Worm (Caenorhabditis elegans) whole organism, L1 larva: Measurements from ENCODE around the gene T19H5.6.

ENCODE experiments used
- C16A3.4 ChIP-seq: fragments of 150-350 bp; optimal IDR thresholded peaks from 2 replicates; lab custom pipeline; 2014; ENCODE audit warnings: missing biosample characterization, missing genetic modification characterization
- alr-1 ChIP-seq: fragments of 200-800 bp; sonication (Bioruptor generic); optimal IDR thresholded peaks from 2 replicates; lab custom pipeline; 2018; ENCODE audit warnings: borderline replicate concordance, mild to moderate bottlenecking, missing genetic modification characterization, missing compliant biosample characterization
- aly-2 ChIP-seq: fragments of 150-350 bp; optimal IDR thresholded peaks from 2 replicates; lab custom pipeline; 2014; ENCODE audit warnings: missing biosample characterization, missing genetic modification characterization
- ama-1 ChIP-seq: fragments of 150-350 bp; optimal IDR thresholded peaks from 2 replicates; lab custom pipeline; 2014
- ceh-82 ChIP-seq, 3 experiments: fragments of 150-350 bp in 1 of 3; sonication (generic microtip) in 2 of 3; optimal IDR thresholded peaks; 2 replicates each; lab custom pipeline; 2014 to 2017; ENCODE audit warnings: missing biosample characterization in 3 of 3, missing genetic modification characterization in 3 of 3
- ceh-88 ChIP-seq: fragments of 200-800 bp; sonication (Bioruptor generic); IDR thresholded peaks from 2 replicates; pipeline ENCODE4 v1.3.6; 2022; ENCODE audit warnings: missing genetic modification characterization, missing compliant biosample characterization
- dpl-1 ChIP-seq, 3 experiments: fragments of 150-350 bp in 2 of 3; sonication (generic microtip) in 1 of 3; optimal IDR thresholded peaks; 2 replicates each; lab custom pipeline; 2014 to 2017; ENCODE audit warnings: missing biosample characterization in 3 of 3, missing genetic modification characterization in 3 of 3, missing genetic modification reagents in 3 of 3
- efl-1 ChIP-seq, 4 experiments: fragments of 150-350 bp; optimal IDR thresholded peaks in 3 of 4; peaks in 1 of 4; 1 replicate in 1 of 4; 2 replicates in 3 of 4; lab custom pipeline; 2014; ENCODE audit warnings: missing biosample characterization in 2 of 4, missing genetic modification characterization in 2 of 4, missing genetic modification reagents in 2 of 4
- efl-3 ChIP-seq: fragments of 200-800 bp; sonication (Bioruptor generic); optimal IDR thresholded peaks from 2 replicates; lab custom pipeline; 2018; ENCODE audit warnings: mild to moderate bottlenecking, missing genetic modification characterization, missing compliant biosample characterization
- elt-2 ChIP-seq: sonication (generic microtip); optimal IDR thresholded peaks from 2 replicates; lab custom pipeline; 2016; ENCODE audit warnings: missing genetic modification characterization, mild to moderate bottlenecking, inconsistent platforms, missing compliant biosample characterization, missing genetic modification reagents
- elt-3 ChIP-seq, 6 experiments: fragments of 150-350 bp in 1 of 6; sonication (generic microtip); optimal IDR thresholded peaks; 2 replicates each; lab custom pipeline; 2017 to 2018; ENCODE audit warnings: missing biosample characterization in 6 of 6, missing genetic modification characterization in 6 of 6, inconsistent platforms in 1 of 6
- ets-5 ChIP-seq: fragments of 200-800 bp; sonication (Bioruptor generic); IDR thresholded peaks from 2 replicates; pipeline ENCODE4 v1.3.6; 2022; ENCODE audit warnings: missing genetic modification characterization, missing compliant biosample characterization
- fkh-4 ChIP-seq: sonication (generic microtip); optimal IDR thresholded peaks from 2 replicates; lab custom pipeline; 2016; ENCODE audit warnings: missing compliant biosample characterization, missing genetic modification characterization, borderline replicate concordance
- fkh-8 ChIP-seq: sonication (generic microtip); optimal IDR thresholded peaks from 2 replicates; lab custom pipeline; 2016; ENCODE audit warnings: mild to moderate bottlenecking, missing genetic modification characterization, missing compliant biosample characterization
- fos-1 ChIP-seq: fragments of 150-350 bp; optimal IDR thresholded peaks from 2 replicates; lab custom pipeline; 2014; ENCODE audit warnings: missing biosample characterization, missing genetic modification characterization
- jun-1 ChIP-seq: fragments of 150-350 bp; optimal IDR thresholded peaks from 2 replicates; lab custom pipeline; 2014; ENCODE audit warnings: missing biosample characterization, missing genetic modification reagents, missing genetic modification characterization
- lin-14 ChIP-seq: fragments of 200-800 bp; sonication (Bioruptor generic); optimal IDR thresholded peaks from 2 replicates; lab custom pipeline; 2018; ENCODE audit warnings: mild to moderate bottlenecking, missing genetic modification characterization, moderate library complexity, missing compliant biosample characterization
- lin-35 ChIP-seq, 2 experiments: fragments of 150-350 bp; optimal IDR thresholded peaks; 2 replicates each; lab custom pipeline; 2014; ENCODE audit warnings: missing biosample characterization in 2 of 2, missing genetic modification characterization in 2 of 2, missing genetic modification reagents in 2 of 2
- lin-39 ChIP-seq: fragments of 150-350 bp; optimal IDR thresholded peaks from 2 replicates; lab custom pipeline; 2014; ENCODE audit warnings: missing biosample characterization, missing genetic modification reagents, missing genetic modification characterization
- lsy-2 ChIP-seq, 2 experiments: fragments of 150-350 bp; optimal IDR thresholded peaks; 2 replicates each; lab custom pipeline; 2014; ENCODE audit warnings: missing biosample characterization in 2 of 2, missing genetic modification characterization in 2 of 2
- mab-9 ChIP-seq: fragments of 200-800 bp; sonication (Bioruptor generic); IDR thresholded peaks from 2 replicates; pipeline ENCODE4 v1.3.6; 2022; ENCODE audit warnings: missing genetic modification reagents, missing genetic modification characterization, missing compliant biosample characterization
- mdl-1 ChIP-seq, 2 experiments: fragments of 150-350 bp; optimal IDR thresholded peaks; 2 replicates each; lab custom pipeline; 2014 to 2017; ENCODE audit warnings: missing biosample characterization in 2 of 2, missing genetic modification characterization in 2 of 2, inconsistent platforms in 1 of 2
- nhr-19 ChIP-seq: fragments of 200-800 bp; sonication (Bioruptor generic); conservative IDR thresholded peaks from 2 replicates; pipeline ENCODE4 v1.3.6; 2022; ENCODE audit warnings: missing genetic modification characterization, missing compliant biosample characterization
- nhr-20 ChIP-seq: sonication (generic microtip); optimal IDR thresholded peaks from 2 replicates; lab custom pipeline; 2016; ENCODE audit warnings: mild to moderate bottlenecking, missing genetic modification characterization, missing compliant biosample characterization
- nhr-47 ChIP-seq: sonication (generic microtip); optimal IDR thresholded peaks from 2 replicates; lab custom pipeline; 2016; ENCODE audit warnings: mild to moderate bottlenecking, missing genetic modification characterization, moderate library complexity, missing compliant biosample characterization
- nhr-71 ChIP-seq: sonication (generic microtip); optimal IDR thresholded peaks from 2 replicates; lab custom pipeline; 2016; ENCODE audit warnings: mild to moderate bottlenecking, missing genetic modification characterization, moderate library complexity, missing compliant biosample characterization
- nhr-76 ChIP-seq: sonication (generic microtip); optimal IDR thresholded peaks from 2 replicates; lab custom pipeline; 2017; ENCODE audit warnings: missing biosample characterization, missing genetic modification characterization
- nhr-90 ChIP-seq: sonication (generic microtip); optimal IDR thresholded peaks from 2 replicates; lab custom pipeline; 2016; ENCODE audit warnings: mild to moderate bottlenecking, missing genetic modification characterization, missing compliant biosample characterization; ENCODE audit not compliant: poor library complexity
- pag-3 ChIP-seq: sonication (generic microtip); optimal IDR thresholded peaks from 2 replicates; lab custom pipeline; 2017; ENCODE audit warnings: missing genetic modification characterization, mild to moderate bottlenecking, missing compliant biosample characterization, antibody characterized with exemption, borderline replicate concordance; ENCODE audit not compliant: insufficient read depth
- pax-3 ChIP-seq: fragments of 200-800 bp; sonication (Bioruptor generic); optimal IDR thresholded peaks from 2 replicates; lab custom pipeline; 2018; ENCODE audit warnings: mild to moderate bottlenecking, missing genetic modification characterization, moderate library complexity, missing compliant biosample characterization
- pqm-1 ChIP-seq: sonication (generic microtip); optimal IDR thresholded peaks from 3 replicates; lab custom pipeline; 2017; ENCODE audit warnings: missing biosample characterization, missing genetic modification characterization
- snpc-4 ChIP-seq: fragments of 150-350 bp; optimal IDR thresholded peaks from 2 replicates; lab custom pipeline; 2014; ENCODE audit warnings: missing biosample characterization, missing genetic modification characterization
- snu-23 ChIP-seq: sonication (generic microtip); optimal IDR thresholded peaks from 2 replicates; lab custom pipeline; 2016; ENCODE audit warnings: missing genetic modification characterization, missing compliant biosample characterization
- tlp-1 ChIP-seq: fragments of 150-350 bp; optimal IDR thresholded peaks from 2 replicates; lab custom pipeline; 2014; ENCODE audit warnings: missing biosample characterization, missing genetic modification characterization
- unc-62 ChIP-seq: fragments of 150-350 bp; optimal IDR thresholded peaks from 2 replicates; lab custom pipeline; 2014; ENCODE audit warnings: missing biosample characterization, missing genetic modification reagents, missing genetic modification characterization
- unc-86 ChIP-seq: sonication (generic microtip); optimal IDR thresholded peaks from 2 replicates; lab custom pipeline; 2016; ENCODE audit warnings: missing genetic modification characterization, missing compliant biosample characterization
- unc-98 ChIP-seq: fragments of 200-800 bp; sonication (Bioruptor generic); IDR thresholded peaks from 2 replicates; pipeline ENCODE4 v1.3.6; 2022; ENCODE audit warnings: missing genetic modification characterization, missing compliant biosample characterization
- vab-15 ChIP-seq: sonication (generic microtip); optimal IDR thresholded peaks from 2 replicates; lab custom pipeline; 2017; ENCODE audit warnings: missing genotype, mild to moderate bottlenecking, missing genetic modification characterization, missing compliant biosample characterization
- ztf-11 ChIP-seq, 2 experiments: sonication (generic microtip); optimal IDR thresholded peaks; 2 replicates each; lab custom pipeline; 2016 to 2017; ENCODE audit warnings: missing genetic modification characterization in 2 of 2, missing biosample characterization in 1 of 2, missing compliant biosample characterization in 1 of 2

Gene T19H5.6

DNA sequence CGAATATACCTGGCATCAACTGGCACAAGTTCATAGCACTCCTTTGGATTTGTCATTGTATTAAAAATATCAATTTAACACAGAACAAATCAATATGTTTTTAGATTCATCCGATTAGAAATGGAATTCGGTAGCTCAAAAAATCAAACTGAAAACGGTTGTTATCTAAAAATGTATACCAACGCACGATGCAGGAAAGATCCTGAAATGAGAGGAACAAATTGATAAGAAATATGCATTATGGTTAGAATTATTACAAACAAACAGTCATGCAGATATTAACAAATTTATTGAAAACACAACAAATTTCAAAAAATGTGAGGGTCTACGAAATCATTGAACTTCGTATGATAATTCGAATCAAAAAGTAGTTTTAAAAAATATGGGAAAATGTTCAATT is at the start of gene T19H5.6:
TSS of gene T19H5.6 (minus strand) at position 195 of the 400 bp plus-strand sequence.
- TF ChIP-seq elt-2 (tag; lab: Kevin White, UChicago) = peak; percentile 48
- TF ChIP-seq vab-15 (tag; lab: Kevin White, UChicago) = no peak
- TF ChIP-seq jun-1 (tag; lab: Kevin White, UChicago) = no peak
- TF ChIP-seq, all 84 proteins: peak for 1

- no peak for TF ChIP-seq nhr-19 (GFP tag; lab: Robert Waterston, UW)
- TF ChIP-seq mab-9 (GFP tag; lab: Robert Waterston, UW) = no peak
- TF ChIP-seq ztf-11 (tag; optimal IDR thresholded peaks at IDR 0.05; lab: Kevin White, UChicago) = no peak
- no peak for TF ChIP-seq ceh-88 (GFP tag; lab: Robert Waterston, UW)
- no peak for TF ChIP-seq ama-1 (lab: Kevin White, UChicago)
- no peak for TF ChIP-seq fkh-4
- no peak for TF ChIP-seq nhr-90 (tag; lab: Kevin White, UChicago)
- TF ChIP-seq alr-1 (tag; lab: Kevin White, UChicago) = no peak
- no peak for TF ChIP-seq C16A3.4 (tag; lab: Kevin White, UChicago)
Observed at ce11 chrII:9518781-9519180, 48.8 kb upstream of the T19H5.6 start, which contains the start of the genes sfxn-1.1 and AH6.3. TSS of gene sfxn-1.1 (minus strand) at chrII:9518881. TSS of gene AH6.3 (plus strand) at chrII:9519055.

ce11 chrII:9516836-9517235 is 46.8 kb upstream of the T19H5.6 start, which contains the start of gene gcy-1:
TSS of gene gcy-1 (minus strand) at chrII:9516936.
- no peak for TF ChIP-seq unc-62 (GFP tag; lab: Kevin White, UChicago)
- no peak for TF ChIP-seq dpl-1 (GFP tag; optimal IDR thresholded peaks at IDR 0.05; lab: Kevin White, UChicago)
- TF ChIP-seq pag-3 (tag; lab: Kevin White, UChicago) = no peak
- no peak for TF ChIP-seq ets-5 (GFP tag; lab: Robert Waterston, UW)
- no peak for TF ChIP-seq fkh-8 (tag; lab: Kevin White, UChicago)
- TF ChIP-seq pqm-1 (tag; lab: Kevin White, UChicago) = no peak
- no peak for TF ChIP-seq unc-86 (tag; lab: Kevin White, UChicago)
- TF ChIP-seq unc-98 (GFP tag; lab: Robert Waterston, UW) = no peak
- TF ChIP-seq ztf-11 (tag; optimal IDR thresholded peaks at IDR 0.05; lab: Kevin White, UChicago) = no peak
- no peak for TF ChIP-seq nhr-47 (tag; lab: Kevin White, UChicago)
- no peak for TF ChIP-seq tlp-1 (tag; lab: Kevin White, UChicago)
- no peak for TF ChIP-seq elt-3 (tag; optimal IDR thresholded peaks at IDR 0.05; lab: Kevin White, UChicago)
- TF ChIP-seq aly-2 = no peak

ce11 chrII:9507181-9507580 is 37.2 kb upstream of the T19H5.6 start, which contains the start of gene gcy-3:
TSS of gene gcy-3 (minus strand) at chrII:9507281.
- TF ChIP-seq tlp-1 (tag; lab: Kevin White, UChicago) (no peak), nhr-76 (tag; lab: Kevin White, UChicago) (no peak), fos-1 (tag; lab: Kevin White, UChicago) (no peak), lin-39 (tag; lab: Kevin White, UChicago) (no peak), elt-2 (tag; lab: Kevin White, UChicago) (no peak), ama-1 (lab: Kevin White, UChicago) (no peak), pax-3 (no peak), nhr-20 (tag; lab: Kevin White, UChicago) (no peak), snpc-4 (tag; lab: Kevin White, UChicago) (no peak), lsy-2 (tag; optimal IDR thresholded peaks at IDR 0.05; lab: Kevin White, UChicago) (no peak), ceh-82 (tag; optimal IDR thresholded peaks at IDR 0.05; lab: Kevin White, UChicago) (no peak), nhr-47 (tag; lab: Kevin White, UChicago) (no peak), efl-3 (no peak), unc-86 (tag; lab: Kevin White, UChicago) (no peak)

- TF ChIP-seq elt-2 (tag; lab: Kevin White, UChicago) (peak; percentile 97), lin-35 (GFP tag; optimal IDR thresholded peaks at IDR 0.05; lab: Kevin White, UChicago) (peak in 1 of 2 experiments; percentile 50), lin-14 (GFP tag; lab: Kevin White, UChicago) (no peak), nhr-76 (tag; lab: Kevin White, UChicago) (no peak), jun-1 (tag; lab: Kevin White, UChicago) (peak; percentile 21), lsy-2 (tag; optimal IDR thresholded peaks at IDR 0.05; lab: Kevin White, UChicago) (peak in 1 of 2 experiments; percentile 7), snu-23 (GFP tag; lab: Kevin White, UChicago) (no peak), nhr-90 (tag; lab: Kevin White, UChicago) (peak; percentile 23), mdl-1 (tag; optimal IDR thresholded peaks at IDR 0.05; lab: Kevin White, UChicago) (peak in 1 of 2 experiments; percentile 48), efl-1 (optimal IDR thresholded peaks at IDR 0.05; lab: Kevin White, UChicago) (no peak), efl-1 (GFP tag; optimal IDR thresholded peaks at IDR 0.05 in 1 of 2; lab: Kevin White, UChicago) (peak in 1 of 2 experiments; percentile 57), nhr-19 (GFP tag; lab: Robert Waterston, UW) (0 out of 2 replicates have a peak, but pooled peaks have one; percentile 12), nhr-71 (tag; lab: Kevin White, UChicago) (peak; percentile 51)
- TF ChIP-seq, all 84 proteins: peak for 9
Observed at ce11 chrII:9501955-9502354, 31.9 kb upstream of the T19H5.6 start.
